Worm (Caenorhabditis elegans): ENCODE measurements around the gene sru-6.
A peak's percentile ranks its signal among the peaks of the same experiment; 100 is the strongest.

The sru-6 gene

ce11 chrIV:9464345-9464783, 26.1 kb upstream of the sru-6 start (continued):
- TF ChIP-seq F57C9.4 (tag; optimal IDR thresholded peaks at IDR 0.05) (no peak), T26A5.8 (tag; optimal IDR thresholded peaks at IDR 0.05) (no peak), repo-1 (tag; optimal IDR thresholded peaks at IDR 0.05) (no peak), lir-1 (GFP tag; conservative IDR thresholded peaks at IDR 0.05) (no peak), hsf-1 (GFP tag; IDR thresholded peaks at IDR 0.05) (peak; percentile 29; the same call in 1 of the 2 replicates), ceh-27 (GFP tag; optimal IDR thresholded peaks at IDR 0.05) (no peak), madf-10 (tag; optimal IDR thresholded peaks at IDR 0.05) (no peak), F57A8.1 (GFP tag; optimal IDR thresholded peaks at IDR 0.05) (no peak), rcor-1 (GFP tag; IDR thresholded peaks at IDR 0.05) (peak; percentile 41; the same call in 1 of the 2 replicates), dox-1 (GFP tag; IDR thresholded peaks at IDR 0.05) (no peak), nhr-120 (GFP tag; IDR thresholded peaks at IDR 0.05) (no peak), C17E4.6 (GFP tag; IDR thresholded peaks at IDR 0.05) (no peak), snpc-3.4 (tag; optimal IDR thresholded peaks at IDR 0.05) (peak; percentile 88), unc-62 (GFP tag; optimal IDR thresholded peaks at IDR 0.05) (no peak), ceh-79 (tag; optimal IDR thresholded peaks at IDR 0.05) (no peak), lin-54 (GFP tag; optimal IDR thresholded peaks at IDR 0.05) (no peak), Y56A3A.18 (GFP tag; IDR thresholded peaks at IDR 0.05) (no peak), nhr-90 (tag; optimal IDR thresholded peaks at IDR 0.05) (no peak), ceh-91 (GFP tag; IDR thresholded peaks at IDR 0.05) (no peak), nhr-80 (tag; optimal IDR thresholded peaks at IDR 0.05) (no peak), rpc-1 (optimal IDR thresholded peaks at IDR 0.05) (no peak), rpc-1 (tag; optimal IDR thresholded peaks at IDR 0.05) (peak; percentile 9), attf-3 (GFP tag; conservative IDR thresholded peaks at IDR 0.05) (0 out of 2 replicates have a peak, but pooled peaks have one; percentile 14), hmg-20 (GFP tag; IDR thresholded peaks at IDR 0.05) (no peak), ceh-58 (GFP tag; IDR thresholded peaks at IDR 0.05) (no peak), attf-6 (GFP tag; IDR thresholded peaks at IDR 0.05) (peak; percentile 90; the same call in 1 of the 2 replicates), ekl-4 (GFP tag; IDR thresholded peaks at IDR 0.05) (0 out of 2 replicates have a peak, but pooled peaks have one; percentile 41), somi-1 (GFP tag; optimal IDR thresholded peaks at IDR 0.05) (no peak), nfya-1 (tag; optimal IDR thresholded peaks at IDR 0.05; ENCODE audit: borderline replicate concordance, insufficient read depth) (no peak), K12H6.12 (tag; optimal IDR thresholded peaks at IDR 0.05) (no peak), aptf-3 (GFP tag; IDR thresholded peaks at IDR 0.05) (no peak), pbrm-1 (GFP tag; IDR thresholded peaks at IDR 0.05) (peak; percentile 79), tlf-1 (GFP tag; optimal IDR thresholded peaks at IDR 0.05) (no peak), chd-7 (tag; optimal IDR thresholded peaks at IDR 0.05) (no peak), snpc-1.3 (tag; optimal IDR thresholded peaks at IDR 0.05; ENCODE audit: insufficient read depth) (peak; percentile 81), ztf-22 (GFP tag; optimal IDR thresholded peaks at IDR 0.05) (no peak), ztf-3 (GFP tag; optimal IDR thresholded peaks at IDR 0.05) (no peak), hmg-1.2 (GFP tag; IDR thresholded peaks at IDR 0.05) (peak; percentile 73)

DNA sequence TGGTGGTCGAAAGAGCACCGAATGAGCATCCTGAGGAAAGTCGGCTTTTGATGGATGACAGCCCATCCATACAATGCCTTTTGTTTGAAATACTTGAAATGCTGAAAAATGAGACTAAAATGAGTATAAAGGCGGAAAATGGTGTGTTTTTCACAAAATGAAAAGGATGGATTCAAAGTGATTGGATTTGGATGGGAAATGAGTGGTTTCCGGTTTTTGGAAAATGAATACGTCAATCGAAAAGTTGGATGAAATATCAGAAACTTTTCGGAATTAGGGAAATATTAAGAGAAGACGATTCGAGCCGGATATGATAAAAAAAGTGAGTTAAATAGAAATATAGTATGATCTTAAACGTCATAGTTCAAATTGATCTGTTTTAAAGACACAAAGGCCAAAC, 23.0 kb upstream of the sru-6 start, which contains the start of gene F38E11.6:
F38E11.6 (minus strand) TSS at position 101 of the 400 bp plus-strand sequence.
- no peak for TF ChIP-seq F10E7.11 (tag; optimal IDR thresholded peaks at IDR 0.05)
- TF ChIP-seq pha-4 (tag; optimal IDR thresholded peaks at IDR 0.05): no peak
- TF ChIP-seq him-1 (tag; optimal IDR thresholded peaks at IDR 0.05): no peak
- no peak for TF ChIP-seq F23B12.7 (tag; optimal IDR thresholded peaks at IDR 0.05; ENCODE audit: insufficient read depth)
- no peak for TF ChIP-seq snpc-4 (GFP tag; optimal IDR thresholded peaks at IDR 0.05)
- TF ChIP-seq snpc-4 (tag; optimal IDR thresholded peaks at IDR 0.05): no peak
- no peak for TF ChIP-seq repo-1 (tag; optimal IDR thresholded peaks at IDR 0.05)
- no peak for TF ChIP-seq Y67H2A.10 (GFP tag; conservative IDR thresholded peaks at IDR 0.05)
- no peak for TF ChIP-seq mes-4 (tag; optimal IDR thresholded peaks at IDR 0.05)
- TF ChIP-seq tlf-1 (GFP tag; optimal IDR thresholded peaks at IDR 0.05): no peak
- no peak for TF ChIP-seq Y56A3A.18 (GFP tag; IDR thresholded peaks at IDR 0.05)

All from whole organism, young adult.